Worm (Caenorhabditis elegans) whole organism, L2 larva: ENCODE results near the gene C47D12.2.

ENCODE experiments used
- C34F6.9 ChIP-seq: fragments of 150-350 bp; optimal IDR thresholded peaks from 2 replicates; lab custom pipeline; 2014; ENCODE audit warnings: missing biosample characterization, missing genetic modification characterization
- F13H6.1 ChIP-seq: sonication (generic microtip); optimal IDR thresholded peaks from 2 replicates; lab custom pipeline; 2016; ENCODE audit warnings: missing genetic modification characterization, missing compliant biosample characterization
- R02D3.7 ChIP-seq: fragments of 150-350 bp; optimal IDR thresholded peaks from 2 replicates; lab custom pipeline; 2014; ENCODE audit warnings: missing biosample characterization, missing genetic modification characterization
- Y55F3AM.14 ChIP-seq: fragments of 200-800 bp; sonication (Bioruptor generic); optimal IDR thresholded peaks from 2 replicates; lab custom pipeline; 2018; ENCODE audit warnings: mild to moderate bottlenecking, missing genetic modification characterization, missing compliant biosample characterization
- alr-1 ChIP-seq: fragments of 150-350 bp; optimal IDR thresholded peaks from 2 replicates; lab custom pipeline; 2014; ENCODE audit warnings: missing biosample characterization, missing genetic modification characterization
- aly-2 ChIP-seq: fragments of 150-350 bp; optimal IDR thresholded peaks from 2 replicates; lab custom pipeline; 2014; ENCODE audit warnings: missing biosample characterization, missing genetic modification characterization
- ama-1 ChIP-seq: fragments of 150-350 bp; optimal IDR thresholded peaks from 2 replicates; lab custom pipeline; 2018; ENCODE audit warnings: inconsistent platforms
- blmp-1 ChIP-seq: sonication (generic microtip); optimal IDR thresholded peaks from 2 replicates; lab custom pipeline; 2017; ENCODE audit warnings: missing genetic modification characterization, mild to moderate bottlenecking, missing compliant biosample characterization, antibody characterized with exemption, moderate library complexity; ENCODE audit not compliant: insufficient read depth
- ceh-16 ChIP-seq: fragments of 150-350 bp; optimal IDR thresholded peaks from 2 replicates; lab custom pipeline; 2014; ENCODE audit warnings: missing biosample characterization, missing genetic modification characterization
- ceh-82 ChIP-seq: fragments of 150-350 bp; optimal IDR thresholded peaks from 2 replicates; lab custom pipeline; 2014; ENCODE audit warnings: missing biosample characterization, missing genetic modification characterization
- crh-2 ChIP-seq: sonication (generic microtip); optimal IDR thresholded peaks from 2 replicates; lab custom pipeline; 2017; ENCODE audit warnings: missing biosample characterization, missing genetic modification characterization
- dmd-4 ChIP-seq: sonication (generic microtip); optimal IDR thresholded peaks from 2 replicates; lab custom pipeline; 2017; ENCODE audit warnings: missing biosample characterization, missing genetic modification characterization
- egl-27 ChIP-seq: sonication (generic microtip); optimal IDR thresholded peaks from 3 replicates; lab custom pipeline; 2017; ENCODE audit warnings: missing biosample characterization, missing genetic modification reagents, missing genetic modification characterization
- elt-1 ChIP-seq: fragments of 150-350 bp; optimal IDR thresholded peaks from 2 replicates; lab custom pipeline; 2014; ENCODE audit warnings: missing biosample characterization, missing genetic modification characterization
- elt-3 ChIP-seq: sonication (generic microtip); optimal IDR thresholded peaks from 2 replicates; lab custom pipeline; 2017; ENCODE audit warnings: missing biosample characterization, missing genetic modification characterization
- fos-1 ChIP-seq: fragments of 150-350 bp; optimal IDR thresholded peaks from 2 replicates; lab custom pipeline; 2014; ENCODE audit warnings: missing biosample characterization, missing genetic modification characterization
- gmeb-1 ChIP-seq: fragments of 150-350 bp; optimal IDR thresholded peaks from 2 replicates; lab custom pipeline; 2014; ENCODE audit warnings: missing biosample characterization, missing genetic modification characterization
- lin-11 ChIP-seq: fragments of 150-350 bp; sonication (generic microtip); optimal IDR thresholded peaks from 2 replicates; lab custom pipeline; 2014; ENCODE audit warnings: missing biosample characterization, missing genetic modification characterization, inconsistent platforms, mixed read lengths
- lin-13 ChIP-seq: fragments of 150-350 bp; optimal IDR thresholded peaks from 2 replicates; lab custom pipeline; 2014; ENCODE audit warnings: missing biosample characterization, missing genetic modification reagents, missing genetic modification characterization
- lin-39 ChIP-seq: fragments of 150-350 bp; optimal IDR thresholded peaks from 2 replicates; lab custom pipeline; 2014; ENCODE audit warnings: missing biosample characterization, missing genetic modification reagents, missing genetic modification characterization
- lsy-2 ChIP-seq, 2 experiments: fragments of 150-350 bp in 1 of 2; sonication (generic microtip) in 1 of 2; optimal IDR thresholded peaks; 2 replicates each; lab custom pipeline; 2014 to 2017; ENCODE audit warnings: missing biosample characterization in 2 of 2, missing genetic modification characterization in 2 of 2
- mab-5 ChIP-seq: fragments of 150-350 bp; optimal IDR thresholded peaks from 2 replicates; lab custom pipeline; 2014; ENCODE audit warnings: missing biosample characterization, missing genetic modification characterization
- mbf-1 ChIP-seq: sonication (generic microtip); optimal IDR thresholded peaks from 2 replicates; lab custom pipeline; 2017; ENCODE audit warnings: missing biosample characterization, missing genetic modification characterization
- mdl-1 ChIP-seq, 2 experiments: fragments of 150-350 bp in 1 of 2; sonication (generic microtip) in 1 of 2; optimal IDR thresholded peaks; 2 replicates each; lab custom pipeline; 2017; ENCODE audit warnings: missing biosample characterization in 2 of 2, missing genetic modification characterization in 2 of 2
- nhr-10 ChIP-seq: sonication (generic microtip); optimal IDR thresholded peaks from 2 replicates; lab custom pipeline; 2017; ENCODE audit warnings: missing biosample characterization, missing genetic modification characterization
- nhr-12 ChIP-seq: fragments of 150-350 bp; optimal IDR thresholded peaks from 2 replicates; lab custom pipeline; 2014; ENCODE audit warnings: missing biosample characterization, missing genetic modification characterization
- nhr-129 ChIP-seq: fragments of 150-350 bp; optimal IDR thresholded peaks from 2 replicates; lab custom pipeline; 2014; ENCODE audit warnings: missing biosample characterization, missing genetic modification characterization
- nhr-21 ChIP-seq: fragments of 150-350 bp; optimal IDR thresholded peaks from 2 replicates; lab custom pipeline; 2014; ENCODE audit warnings: missing biosample characterization, missing genetic modification characterization
- nhr-23 ChIP-seq: fragments of 150-350 bp; optimal IDR thresholded peaks from 2 replicates; lab custom pipeline; 2014; ENCODE audit warnings: missing biosample characterization, missing genetic modification reagents, missing genetic modification characterization
- nhr-237 ChIP-seq: fragments of 150-350 bp; optimal IDR thresholded peaks from 2 replicates; lab custom pipeline; 2014; ENCODE audit warnings: missing biosample characterization, missing genetic modification characterization
- nhr-25 ChIP-seq: fragments of 150-350 bp; sonication (generic microtip); optimal IDR thresholded peaks from 3 replicates; lab custom pipeline; 2014; ENCODE audit warnings: missing biosample characterization, missing genetic modification characterization
- nhr-6 ChIP-seq: fragments of 150-350 bp; optimal IDR thresholded peaks from 2 replicates; lab custom pipeline; 2014; ENCODE audit warnings: missing biosample characterization, missing genetic modification characterization
- nhr-77 ChIP-seq: fragments of 150-350 bp; optimal IDR thresholded peaks from 2 replicates; lab custom pipeline; 2014; ENCODE audit warnings: missing biosample characterization, missing genetic modification characterization
- skn-1 ChIP-seq: sonication (generic microtip); optimal IDR thresholded peaks from 2 replicates; lab custom pipeline; 2017; ENCODE audit warnings: missing biosample characterization, missing genetic modification characterization
- sma-3 ChIP-seq: sonication (generic microtip); optimal IDR thresholded peaks from 2 replicates; lab custom pipeline; 2016; ENCODE audit warnings: missing genetic modification reagents, missing genetic modification characterization, missing compliant biosample characterization
- sma-9 ChIP-seq, 2 experiments: fragments of 150-350 bp in 1 of 2; sonication (generic microtip) in 1 of 2; optimal IDR thresholded peaks; 2 replicates each; lab custom pipeline; 2014 to 2016; ENCODE audit warnings: missing genetic modification characterization in 2 of 2, mild to moderate bottlenecking in 1 of 2, missing biosample characterization in 1 of 2, missing compliant biosample characterization in 1 of 2, missing genetic modification reagents in 1 of 2, moderate library complexity in 1 of 2
- snpc-4 ChIP-seq: fragments of 150-350 bp; optimal IDR thresholded peaks from 2 replicates; lab custom pipeline; 2014; ENCODE audit warnings: missing biosample characterization, missing genetic modification characterization
- unc-39 ChIP-seq: fragments of 150-350 bp; optimal IDR thresholded peaks from 2 replicates; lab custom pipeline; 2014; ENCODE audit warnings: missing biosample characterization, missing genetic modification characterization
- unc-55 ChIP-seq: fragments of 150-350 bp; sonication (generic microtip); optimal IDR thresholded peaks from 3 replicates; lab custom pipeline; 2014; ENCODE audit warnings: missing biosample characterization, missing genetic modification reagents, missing genetic modification characterization
- unc-62 ChIP-seq: fragments of 150-350 bp; optimal IDR thresholded peaks from 2 replicates; lab custom pipeline; 2014; ENCODE audit warnings: missing biosample characterization, missing genetic modification reagents, missing genetic modification characterization
- zag-1 ChIP-seq: fragments of 150-350 bp; optimal IDR thresholded peaks from 2 replicates; lab custom pipeline; 2014; ENCODE audit warnings: missing biosample characterization, missing genetic modification characterization
- ztf-1 ChIP-seq: fragments of 200-800 bp; sonication (Bioruptor generic); conservative IDR thresholded peaks from 2 replicates; pipeline ENCODE4 v1.3.6; 2022; ENCODE audit warnings: missing genetic modification characterization, missing compliant biosample characterization
- ztf-11 ChIP-seq: sonication (generic microtip); optimal IDR thresholded peaks from 2 replicates; lab custom pipeline; 2017; ENCODE audit warnings: missing biosample characterization, missing genetic modification characterization
- ztf-4 ChIP-seq: fragments of 150-350 bp; optimal IDR thresholded peaks from 2 replicates; lab custom pipeline; 2014; ENCODE audit warnings: missing biosample characterization, missing genetic modification characterization

C47D12.2 gene

DNA sequence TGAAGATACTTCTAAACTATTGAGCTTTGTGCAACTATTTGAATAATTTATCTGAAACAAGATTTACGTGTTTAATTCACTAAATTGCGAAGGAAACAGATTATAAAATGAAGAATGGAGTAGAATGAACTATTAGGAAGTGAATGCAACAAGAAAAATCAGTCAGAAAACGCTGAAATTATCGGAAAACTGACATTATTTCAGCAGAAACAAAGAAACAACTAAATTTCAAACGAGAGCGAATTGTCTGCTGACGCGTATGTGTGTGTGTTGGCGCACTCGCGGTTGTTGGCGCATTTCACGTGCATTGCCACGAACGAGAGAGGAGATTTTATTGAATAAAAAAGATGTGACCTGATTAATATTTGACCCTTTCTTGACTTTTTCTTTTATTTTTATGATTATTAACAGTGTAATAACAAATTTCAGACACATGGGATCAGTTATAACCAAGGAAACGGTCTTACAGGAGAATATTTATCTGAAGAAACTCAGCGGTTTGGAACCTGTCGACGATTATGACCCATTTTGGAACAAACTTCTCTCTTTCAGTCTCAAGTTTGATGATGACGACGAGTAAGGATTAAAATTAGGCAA, at the start of gene C47D12.2, which contains the start of gene trr-1:
TSS of gene C47D12.2 (plus strand) at position 430 of the 597 bp plus-strand sequence.
TSS of gene trr-1 (minus strand) at position 51 of the 597 bp plus-strand sequence.
- TF ChIP-seq fos-1 (tag; lab: Kevin White, UChicago) (peak; percentile 43), nhr-237 (tag; lab: Kevin White, UChicago) (no peak), unc-55 (GFP tag; lab: Kevin White, UChicago) (no peak), ceh-16 (tag; lab: Kevin White, UChicago) (no peak), crh-2 (no peak), sma-9 (GFP tag; optimal IDR thresholded peaks at IDR 0.05; lab: Kevin White, UChicago) (peak; percentile 54), sma-9 (tag; optimal IDR thresholded peaks at IDR 0.05; lab: Kevin White, UChicago) (no peak), nhr-77 (no peak), nhr-12 (tag; lab: Kevin White, UChicago) (no peak), alr-1 (no peak), lin-39 (no peak), nhr-21 (tag; lab: Kevin White, UChicago) (peak; percentile 10), dmd-4 (tag; lab: Kevin White, UChicago) (no peak), nhr-10 (tag; lab: Kevin White, UChicago) (no peak), nhr-129 (tag; lab: Kevin White, UChicago) (peak; percentile 81), unc-62 (no peak), nhr-25 (tag; lab: Kevin White, UChicago) (no peak), ztf-4 (tag; lab: Kevin White, UChicago) (no peak), F13H6.1 (tag; lab: Kevin White, UChicago) (no peak), C34F6.9 (tag; lab: Kevin White, UChicago) (no peak), aly-2 (tag; lab: Kevin White, UChicago) (no peak), mab-5 (peak; percentile 2), Y55F3AM.14 (GFP tag; lab: Kevin White, UChicago) (no peak), lsy-2 (tag; optimal IDR thresholded peaks at IDR 0.05; lab: Kevin White, UChicago) (peak in 1 of 2 experiments; percentile 69), ceh-82 (tag; lab: Kevin White, UChicago) (no peak), egl-27 (tag; lab: Kevin White, UChicago) (no peak), mdl-1 (tag; optimal IDR thresholded peaks at IDR 0.05; lab: Kevin White, UChicago) (no peak), lin-11 (tag; lab: Kevin White, UChicago) (peak; percentile 58), sma-3 (GFP tag; lab: Kevin White, UChicago) (peak; percentile 64), lin-13 (no peak), elt-3 (tag; lab: Kevin White, UChicago) (no peak), nhr-23 (tag; lab: Kevin White, UChicago) (no peak), nhr-6 (tag; lab: Kevin White, UChicago) (no peak), R02D3.7 (tag; lab: Kevin White, UChicago) (peak; percentile 14)

DNA sequence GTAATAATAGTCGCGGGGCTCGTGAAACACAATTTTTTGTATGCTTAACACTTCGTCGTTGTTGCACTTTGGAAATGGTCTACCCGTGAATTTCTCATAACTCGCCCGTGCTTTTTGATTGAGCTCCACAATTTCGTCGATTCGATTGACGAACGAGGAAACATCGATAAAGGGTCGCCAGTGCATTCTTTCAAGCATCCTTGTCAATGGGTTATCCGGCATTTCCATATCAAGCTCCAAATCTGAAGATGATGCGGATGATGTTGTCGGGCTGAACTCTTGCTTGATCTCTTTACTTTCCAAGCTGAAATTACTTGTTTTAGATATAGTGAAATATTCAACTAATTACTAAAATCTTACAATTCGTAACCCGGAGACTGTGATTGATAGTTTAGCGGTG, 48.2 kb upstream of the C47D12.2 start:
- TF ChIP-seq skn-1 (tag; lab: Kevin White, UChicago) (no peak), alr-1 (no peak), elt-3 (tag; lab: Kevin White, UChicago) (no peak), mbf-1 (tag; lab: Kevin White, UChicago) (no peak), F13H6.1 (tag; lab: Kevin White, UChicago) (no peak)

DNA sequence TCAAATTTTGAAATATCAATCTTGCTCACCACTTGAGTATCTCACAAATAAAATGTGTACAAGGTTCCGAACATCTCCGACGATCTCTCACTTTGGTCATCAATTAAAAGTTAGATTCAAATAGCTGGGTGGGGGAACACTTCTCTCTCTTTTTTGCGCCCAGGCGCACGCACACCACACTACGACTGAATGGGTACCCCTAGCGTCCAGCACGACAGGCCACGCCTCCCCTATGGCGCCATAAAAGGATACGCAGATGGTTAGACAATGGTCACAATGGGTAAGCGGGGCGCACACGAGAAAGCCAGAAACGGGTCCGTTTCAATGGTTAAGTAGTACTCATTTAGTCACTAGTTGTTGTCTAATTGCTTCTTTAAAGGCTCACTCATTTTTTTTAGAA, 46.1 kb upstream of the C47D12.2 start:
- TF ChIP-seq lin-13, result no peak
- peak; percentile 35 for TF ChIP-seq F13H6.1 (tag; lab: Kevin White, UChicago)
- no peak for TF ChIP-seq ztf-4 (tag; lab: Kevin White, UChicago)
- TF ChIP-seq nhr-237 (tag; lab: Kevin White, UChicago), result no peak
- TF ChIP-seq unc-55 (GFP tag; lab: Kevin White, UChicago), result peak; percentile 21
- TF ChIP-seq unc-62, result no peak
- TF ChIP-seq C34F6.9 (tag; lab: Kevin White, UChicago), result peak; percentile 11
- TF ChIP-seq, all 48 proteins: peak for 3

DNA sequence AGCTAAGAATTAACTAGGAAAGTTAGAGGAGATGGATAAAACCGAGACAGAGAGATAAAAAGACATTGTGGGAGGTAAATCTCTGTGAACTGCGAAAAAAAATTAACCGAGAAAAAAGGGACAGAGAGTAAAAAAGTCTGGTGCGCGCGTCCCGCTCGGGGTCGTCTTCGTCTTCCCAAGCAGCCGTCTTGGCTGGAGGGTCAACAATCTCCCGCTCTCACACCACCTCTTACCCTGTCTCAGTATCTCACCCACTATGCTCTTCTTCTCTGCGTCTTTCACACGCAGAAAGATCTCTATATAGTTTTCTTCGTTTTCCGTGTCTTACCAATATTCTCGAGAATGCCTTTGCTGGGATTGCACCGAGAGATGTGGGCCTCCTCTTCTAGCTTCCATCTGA, 43.4 kb upstream of the C47D12.2 start:
- TF ChIP-seq unc-39 (no peak), nhr-6 (tag; lab: Kevin White, UChicago) (no peak), ceh-16 (tag; lab: Kevin White, UChicago) (no peak), nhr-77 (no peak), elt-1 (tag; lab: Kevin White, UChicago) (no peak), R02D3.7 (tag; lab: Kevin White, UChicago) (no peak), ztf-4 (tag; lab: Kevin White, UChicago) (no peak), lin-39 (no peak), lin-11 (tag; lab: Kevin White, UChicago) (no peak), ztf-1 (GFP tag; lab: Robert Waterston, UW) (no peak), ztf-11 (tag; lab: Kevin White, UChicago) (no peak), blmp-1 (tag; lab: Kevin White, UChicago) (peak; percentile 44), sma-3 (GFP tag; lab: Kevin White, UChicago) (peak; percentile 15), elt-3 (tag; lab: Kevin White, UChicago) (no peak), nhr-129 (tag; lab: Kevin White, UChicago) (peak; percentile 80), gmeb-1 (tag; lab: Kevin White, UChicago) (no peak), snpc-4 (tag; lab: Kevin White, UChicago) (no peak), dmd-4 (tag; lab: Kevin White, UChicago) (no peak), nhr-23 (tag; lab: Kevin White, UChicago) (no peak), ama-1 (lab: Kevin White, UChicago) (no peak), zag-1 (no peak), unc-55 (GFP tag; lab: Kevin White, UChicago) (peak; percentile 54), nhr-21 (tag; lab: Kevin White, UChicago) (peak; percentile 43), egl-27 (tag; lab: Kevin White, UChicago) (peak; percentile 41), nhr-12 (tag; lab: Kevin White, UChicago) (no peak), aly-2 (tag; lab: Kevin White, UChicago) (no peak)
